Fruit fly (Drosophila melanogaster) whole organism, prepupa: ENCODE results near the gene bwa.

Experiments
- CG10631 ChIP-seq: fragments of 200-800 bp; sonication (Bioruptor generic); optimal IDR thresholded peaks from 2 replicates; lab custom pipeline; 2016; ENCODE audit warnings: missing biosample characterization, missing genetic modification characterization
- CG11294 ChIP-seq: fragments of 200-800 bp; sonication (Bioruptor generic); IDR thresholded peaks from 2 replicates; pipeline ENCODE4 v1.3.6; 2022; ENCODE audit warnings: missing biosample characterization, missing genetic modification characterization
- CG11762 ChIP-seq: fragments of 200-800 bp; sonication (Bioruptor generic); optimal IDR thresholded peaks from 3 replicates; lab custom pipeline; 2016; ENCODE audit warnings: missing biosample characterization, missing genetic modification characterization; ENCODE audit not compliant: insufficient read depth
- CG15336 ChIP-seq: fragments of 200-800 bp; sonication (Bioruptor generic); IDR thresholded peaks from 2 replicates; pipeline ENCODE4 v1.3.6; 2022; ENCODE audit warnings: missing biosample characterization, missing genetic modification characterization
- CG3032 ChIP-seq: fragments of 200-800 bp; optimal IDR thresholded peaks from 2 replicates; lab custom pipeline; 2019; ENCODE audit warnings: missing biosample characterization, mild to moderate bottlenecking, missing genetic modification characterization, moderate library complexity
- CG31627 ChIP-seq: fragments of 200-800 bp; sonication (Bioruptor generic); optimal IDR thresholded peaks from 3 replicates; lab custom pipeline; 2016; ENCODE audit warnings: missing biosample characterization, missing genetic modification characterization
- CG32006 ChIP-seq: fragments of 200-800 bp; sonication (Bioruptor generic); optimal IDR thresholded peaks from 3 replicates; lab custom pipeline; 2017; ENCODE audit warnings: missing biosample characterization, mild to moderate bottlenecking, missing genetic modification characterization
- CG4318 ChIP-seq: fragments of 200-800 bp; sonication (Bioruptor generic); optimal IDR thresholded peaks from 3 replicates; lab custom pipeline; 2017; ENCODE audit warnings: missing biosample characterization, mild to moderate bottlenecking, missing genetic modification characterization
- CG6163 ChIP-seq: fragments of 200-800 bp; sonication (Bioruptor generic); IDR thresholded peaks from 3 replicates; pipeline ENCODE4 v1.3.6; 2022; ENCODE audit warnings: missing biosample characterization, missing genetic modification characterization
- CG6276 ChIP-seq: fragments of 200-800 bp; sonication (Bioruptor generic); optimal IDR thresholded peaks from 2 replicates; lab custom pipeline; 2017; ENCODE audit warnings: missing biosample characterization, mild to moderate bottlenecking, missing genetic modification characterization
- CG6792 ChIP-seq: fragments of 200-800 bp; sonication (Bioruptor generic); optimal IDR thresholded peaks from 3 replicates; lab custom pipeline; 2016; ENCODE audit warnings: missing biosample characterization, missing genetic modification characterization
- CG6808 ChIP-seq: fragments of 200-800 bp; sonication (Bioruptor generic); optimal IDR thresholded peaks from 3 replicates; lab custom pipeline; 2017; ENCODE audit warnings: missing biosample characterization, missing genetic modification characterization, mild to moderate bottlenecking, moderate library complexity, missing genetic modification reagents
- CG6854 ChIP-seq: fragments of 200-800 bp; sonication (Bioruptor generic); optimal IDR thresholded peaks from 2 replicates; lab custom pipeline; 2017; ENCODE audit warnings: missing biosample characterization, mild to moderate bottlenecking, missing genetic modification characterization
- CG7368 ChIP-seq: fragments of 200-800 bp; sonication (Bioruptor generic); optimal IDR thresholded peaks from 3 replicates; lab custom pipeline; 2016; ENCODE audit warnings: missing biosample characterization, missing genetic modification characterization
- CG8319 ChIP-seq: fragments of 200-800 bp; sonication (Bioruptor generic); optimal IDR thresholded peaks from 3 replicates; lab custom pipeline; 2016; ENCODE audit warnings: missing biosample characterization, missing genetic modification characterization
- CG9139 ChIP-seq: fragments of 200-800 bp; sonication (Bioruptor generic); optimal IDR thresholded peaks from 3 replicates; lab custom pipeline; 2017; ENCODE audit warnings: missing biosample characterization, mild to moderate bottlenecking, missing genetic modification characterization
- Eip78C ChIP-seq: fragments of 200-800 bp; sonication (Bioruptor generic); peaks from one replicate; lab custom pipeline; 2016; ENCODE audit warnings: missing biosample characterization, missing genetic modification characterization
- Ets21C ChIP-seq: fragments of 200-800 bp; sonication (Bioruptor generic); optimal IDR thresholded peaks from 3 replicates; lab custom pipeline; 2016; ENCODE audit warnings: missing biosample characterization, missing genetic modification characterization
- Ets96B ChIP-seq: fragments of 200-800 bp; optimal IDR thresholded peaks from 2 replicates; lab custom pipeline; 2019; ENCODE audit warnings: missing biosample characterization, mild to moderate bottlenecking, missing genetic modification characterization, moderate library complexity
- Hr38 ChIP-seq: sonication (Bioruptor generic); optimal IDR thresholded peaks from 2 replicates; lab custom pipeline; 2016; ENCODE audit warnings: missing biosample characterization, missing genetic modification characterization
- Hr4 ChIP-seq: fragments of 200-800 bp; sonication (Bioruptor generic); optimal IDR thresholded peaks from 3 replicates; lab custom pipeline; 2016; ENCODE audit warnings: missing biosample characterization, missing genetic modification characterization
- Lpt ChIP-seq: fragments of 200-800 bp; sonication (Bioruptor generic); optimal IDR thresholded peaks from 3 replicates; lab custom pipeline; 2016; ENCODE audit warnings: missing biosample characterization, missing genetic modification characterization
- Met ChIP-seq: fragments of 200-800 bp; sonication (Bioruptor generic); optimal IDR thresholded peaks from 3 replicates; lab custom pipeline; 2016; ENCODE audit warnings: missing biosample characterization, missing genetic modification characterization
- Smox ChIP-seq: fragments of 200-800 bp; sonication (Bioruptor generic); optimal IDR thresholded peaks from 3 replicates; lab custom pipeline; 2016; ENCODE audit warnings: missing biosample characterization, missing genetic modification characterization
- Sox102F ChIP-seq: fragments of 200-800 bp; sonication (Bioruptor generic); optimal IDR thresholded peaks from 2 replicates; lab custom pipeline; 2016; ENCODE audit warnings: missing biosample characterization, mild to moderate bottlenecking, missing genetic modification characterization
- Sox15 ChIP-seq: fragments of 200-800 bp; sonication (Bioruptor generic); optimal IDR thresholded peaks from 3 replicates; lab custom pipeline; 2016; ENCODE audit warnings: missing biosample characterization, missing genetic modification characterization
- acj6 ChIP-seq: fragments of 200-800 bp; sonication (Bioruptor generic); optimal IDR thresholded peaks from 3 replicates; lab custom pipeline; 2016; ENCODE audit warnings: missing biosample characterization, missing genetic modification characterization
- cyc ChIP-seq: fragments of 200-800 bp; sonication (Bioruptor generic); optimal IDR thresholded peaks from 3 replicates; lab custom pipeline; 2016; ENCODE audit warnings: missing biosample characterization, missing genetic modification characterization
- dac ChIP-seq: fragments of 200-800 bp; sonication (Bioruptor generic); optimal IDR thresholded peaks from 2 replicates; lab custom pipeline; 2017; ENCODE audit warnings: missing biosample characterization, mild to moderate bottlenecking, missing genetic modification characterization
- dsx ChIP-seq: fragments of 200-800 bp; optimal IDR thresholded peaks from 3 replicates; lab custom pipeline; 2019; ENCODE audit warnings: missing biosample characterization, mild to moderate bottlenecking, missing genetic modification characterization, moderate library complexity; ENCODE audit not compliant: poor library complexity, severe bottlenecking
- eg ChIP-seq: fragments of 200-800 bp; sonication (Bioruptor generic); IDR thresholded peaks from 3 replicates; pipeline ENCODE4 v1.3.6; 2022; ENCODE audit warnings: missing biosample characterization, missing genetic modification characterization
- esn ChIP-seq: fragments of 200-800 bp; sonication (Bioruptor generic); optimal IDR thresholded peaks from 2 replicates; lab custom pipeline; 2016; ENCODE audit warnings: missing biosample characterization, mild to moderate bottlenecking, missing genetic modification characterization, moderate library complexity
- fd85E ChIP-seq: fragments of 200-800 bp; sonication (Bioruptor generic); optimal IDR thresholded peaks from 3 replicates; lab custom pipeline; 2016; ENCODE audit warnings: missing biosample characterization, missing genetic modification characterization
- net ChIP-seq: fragments of 200-800 bp; sonication (Bioruptor generic); optimal IDR thresholded peaks from 3 replicates; lab custom pipeline; 2016; ENCODE audit warnings: missing biosample characterization, missing genetic modification characterization
- pdm3 ChIP-seq: fragments of 200-800 bp; sonication (Bioruptor generic); optimal IDR thresholded peaks from 3 replicates; lab custom pipeline; 2016; ENCODE audit warnings: missing biosample characterization, missing genetic modification characterization
- salr ChIP-seq, 2 experiments: fragments of 200-800 bp; sonication (Bioruptor generic); optimal IDR thresholded peaks; 3 replicates each; lab custom pipeline; 2016 to 2018; ENCODE audit warnings: missing biosample characterization in 2 of 2, missing genetic modification characterization in 2 of 2, mild to moderate bottlenecking in 1 of 2
- svp ChIP-seq: fragments of 200-800 bp; sonication (Bioruptor generic); peaks from one replicate; lab custom pipeline; 2016; ENCODE audit warnings: missing biosample characterization, missing genetic modification characterization
- topi ChIP-seq: fragments of 200-800 bp; sonication (Bioruptor generic); optimal IDR thresholded peaks from 3 replicates; lab custom pipeline; 2016; ENCODE audit warnings: missing biosample characterization, missing genetic modification characterization
- vri ChIP-seq: fragments of 200-800 bp; sonication (Bioruptor generic); optimal IDR thresholded peaks from 3 replicates; lab custom pipeline; 2016; ENCODE audit warnings: missing biosample characterization, mild to moderate bottlenecking, missing genetic modification characterization

The bwa gene

DNA sequence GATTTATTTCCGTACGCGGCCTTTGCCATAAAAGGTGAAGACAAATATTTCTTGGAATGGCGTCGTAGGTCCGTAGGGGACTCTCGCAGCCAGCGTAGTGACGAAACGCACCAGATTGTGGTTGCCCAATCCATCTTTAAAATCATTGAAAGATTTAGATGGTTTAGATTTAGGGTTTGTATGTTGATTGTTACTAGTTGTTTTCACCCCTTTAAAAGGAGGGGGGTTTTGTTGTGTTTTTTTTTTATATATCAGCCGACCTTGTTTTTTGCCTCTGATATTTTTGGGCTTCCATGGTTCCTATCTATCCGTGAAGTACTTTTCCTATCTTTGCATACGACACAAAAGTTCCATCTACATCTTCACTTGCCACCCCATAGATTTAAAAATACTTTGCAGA is 12.7 kb downstream of the bwa start (continued):
- TF ChIP-seq CG8319 (GFP tag; lab: Kevin White, UChicago), result no peak
- TF ChIP-seq CG6808 (GFP tag; lab: Kevin White, UChicago), result no peak
- TF ChIP-seq CG31627 (GFP tag; lab: Kevin White, UChicago), result no peak
- TF ChIP-seq CG32006 (GFP tag; lab: Kevin White, UChicago), result no peak
- no peak for TF ChIP-seq CG6792 (GFP tag; lab: Kevin White, UChicago)
- TF ChIP-seq vri (GFP tag; lab: Kevin White, UChicago), result no peak
- no peak for TF ChIP-seq Smox
- TF ChIP-seq CG11294 (GFP tag; lab: Robert Waterston, UW), result no peak
- no peak for TF ChIP-seq Ets21C (GFP tag; lab: Kevin White, UChicago)
- peak; percentile 12 for TF ChIP-seq esn
- no peak for TF ChIP-seq salr (GFP tag; optimal IDR thresholded peaks at IDR 0.05; lab: Kevin White, UChicago)
- peak; percentile 31 for TF ChIP-seq Eip78C (GFP tag; lab: Kevin White, UChicago)
- peak; percentile 12 for TF ChIP-seq Met
- no peak for TF ChIP-seq CG6854 (GFP tag; lab: Kevin White, UChicago)
- no peak for TF ChIP-seq CG10631 (GFP tag; lab: Kevin White, UChicago)
- no peak for TF ChIP-seq Lpt
- TF ChIP-seq CG6276, result no peak
- no peak for TF ChIP-seq Hr4 (GFP tag; lab: Kevin White, UChicago)
- no peak for TF ChIP-seq topi
- TF ChIP-seq cyc (GFP tag; lab: Kevin White, UChicago), result no peak
- no peak for TF ChIP-seq fd85E
- TF ChIP-seq Ets96B (tag; lab: Kevin White, UChicago), result no peak
- no peak for TF ChIP-seq CG7368 (GFP tag; lab: Kevin White, UChicago)
- no peak for TF ChIP-seq Sox15 (GFP tag; lab: Kevin White, UChicago)
- TF ChIP-seq net (GFP tag; lab: Kevin White, UChicago), result no peak
- no peak for TF ChIP-seq Hr38 (GFP tag; lab: Kevin White, UChicago)
- no peak for TF ChIP-seq CG9139 (GFP tag; lab: Kevin White, UChicago)
- TF ChIP-seq CG6163, result no peak
- no peak for TF ChIP-seq dsx (GFP tag; lab: Kevin White, UChicago)
- no peak for TF ChIP-seq pdm3 (GFP tag; lab: Kevin White, UChicago)
- no peak for TF ChIP-seq CG3032 (tag; lab: Kevin White, UChicago)
- no peak for TF ChIP-seq Sox102F (GFP tag; lab: Kevin White, UChicago)
- TF ChIP-seq CG4318, result no peak
- no peak for TF ChIP-seq eg
- TF ChIP-seq CG15336, result no peak
- TF ChIP-seq dac (GFP tag; lab: Kevin White, UChicago), result no peak

DNA sequence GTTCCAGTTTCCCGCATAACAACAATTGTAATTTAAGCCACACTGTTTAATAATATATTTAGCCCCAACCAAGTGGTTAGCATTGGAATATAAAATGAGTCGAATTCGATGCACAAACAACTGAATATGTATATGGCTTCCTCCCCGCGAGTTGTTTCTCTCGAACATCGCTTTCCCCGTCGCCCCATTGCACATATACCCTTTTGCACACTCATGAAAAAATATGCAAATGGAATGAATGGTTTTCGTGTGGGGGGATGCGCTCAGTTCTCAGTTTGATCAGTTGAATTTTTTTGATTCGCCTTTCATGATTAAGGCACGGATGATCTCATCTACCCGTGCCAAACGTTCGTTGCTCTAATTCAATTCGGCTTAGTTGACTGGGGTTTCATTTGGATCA is 14.6 kb downstream of the bwa start:
- TF ChIP-seq CG11762 (GFP tag; lab: Kevin White, UChicago), result no peak
- TF ChIP-seq CG11294 (GFP tag; lab: Robert Waterston, UW), result no peak
- TF ChIP-seq vri (GFP tag; lab: Kevin White, UChicago), result no peak
- TF ChIP-seq acj6, result no peak
- TF ChIP-seq eg, result no peak
- no peak for TF ChIP-seq CG31627 (GFP tag; lab: Kevin White, UChicago)
- peak; percentile 39 for TF ChIP-seq Eip78C (GFP tag; lab: Kevin White, UChicago)
- peak; percentile 7 for TF ChIP-seq svp (GFP tag; lab: Kevin White, UChicago)
- no peak for TF ChIP-seq CG4318
- TF ChIP-seq net (GFP tag; lab: Kevin White, UChicago), result no peak
- TF ChIP-seq CG3032 (tag; lab: Kevin White, UChicago), result no peak
- TF ChIP-seq, all 60 proteins: peak for 2
